Worm (Caenorhabditis elegans) whole organism, L4 larva: ENCODE measurements around the gene srlf-18.
"Not testable (repeated sequence)": the region's sequence is repeated elsewhere in the genome, so short reads cannot be mapped to it uniquely, and the experiment has no call there.

Source experiments
- D1046.2 ChIP-seq: fragments of 200-800 bp; sonication (Bioruptor generic); IDR thresholded peaks from 2 replicates; pipeline ENCODE4 v1.3.6; 2022; ENCODE audit warnings: missing genetic modification characterization, missing compliant biosample characterization
- F26F4.8 ChIP-seq: fragments of 200-800 bp; sonication (Bioruptor generic); conservative IDR thresholded peaks from 2 replicates; pipeline ENCODE4 v1.3.6; 2022; ENCODE audit warnings: missing genetic modification characterization, missing compliant biosample characterization
- F37D6.2 ChIP-seq: sonication (generic microtip); optimal IDR thresholded peaks from 2 replicates; lab custom pipeline; 2016; ENCODE audit warnings: mild to moderate bottlenecking, missing genetic modification characterization, missing compliant biosample characterization
- F49E8.2 ChIP-seq: sonication (generic microtip); optimal IDR thresholded peaks from 2 replicates; lab custom pipeline; 2016; ENCODE audit warnings: missing compliant biosample characterization, mild to moderate bottlenecking, missing genetic modification characterization, borderline replicate concordance
- T20F7.1 ChIP-seq: fragments of 200-800 bp; sonication (Bioruptor generic); optimal IDR thresholded peaks from 2 replicates; lab custom pipeline; 2018; ENCODE audit warnings: mild to moderate bottlenecking, missing genetic modification characterization, missing compliant biosample characterization
- T26A8.4 ChIP-seq: fragments of 200-800 bp; sonication (Bioruptor generic); IDR thresholded peaks from 2 replicates; pipeline ENCODE4 v1.3.6; 2022; ENCODE audit warnings: missing genetic modification characterization, missing compliant biosample characterization
- Y105C5A.15 ChIP-seq: fragments of 200-800 bp; sonication (Bioruptor generic); IDR thresholded peaks from 2 replicates; pipeline ENCODE4 v1.3.6; 2022; ENCODE audit warnings: missing genetic modification characterization, missing compliant biosample characterization
- Y5F2A.4 ChIP-seq: fragments of 200-800 bp; sonication (Bioruptor generic); optimal IDR thresholded peaks from 2 replicates; lab custom pipeline; 2018; ENCODE audit warnings: mild to moderate bottlenecking, missing genetic modification characterization, missing compliant biosample characterization
- ZK337.2 ChIP-seq: fragments of 200-800 bp; sonication (Bioruptor generic); IDR thresholded peaks from 2 replicates; pipeline ENCODE4 v1.3.6; 2022; ENCODE audit warnings: missing genetic modification reagents, missing genetic modification characterization, missing compliant biosample characterization
- ceh-20 ChIP-seq: fragments of 200-800 bp; sonication (Bioruptor generic); IDR thresholded peaks from 2 replicates; pipeline ENCODE4 v1.3.6; 2022; ENCODE audit warnings: missing genetic modification reagents, missing genetic modification characterization, missing compliant biosample characterization
- ceh-32 ChIP-seq: sonication (generic microtip); optimal IDR thresholded peaks from 2 replicates; lab custom pipeline; 2016; ENCODE audit warnings: mild to moderate bottlenecking, missing genetic modification characterization, missing compliant biosample characterization; ENCODE audit not compliant: poor library complexity
- ceh-44 ChIP-seq: fragments of 200-800 bp; sonication (Bioruptor generic); IDR thresholded peaks from 2 replicates; pipeline ENCODE4 v1.3.6; 2022; ENCODE audit warnings: missing genetic modification reagents, missing genetic modification characterization, missing compliant biosample characterization
- ces-1 ChIP-seq: fragments of 150-350 bp; sonication (generic microtip); optimal IDR thresholded peaks from 4 replicates; lab custom pipeline; 2014; ENCODE audit warnings: missing biosample characterization, missing genetic modification reagents, missing genetic modification characterization
- cey-2 ChIP-seq: sonication (generic microtip); optimal IDR thresholded peaks from 3 replicates; lab custom pipeline; 2017; ENCODE audit warnings: missing genetic modification characterization, mild to moderate bottlenecking, missing compliant biosample characterization, antibody characterized with exemption, borderline replicate concordance; ENCODE audit not compliant: insufficient read depth
- ctbp-1 ChIP-seq: fragments of 200-800 bp; sonication (Bioruptor generic); IDR thresholded peaks from 2 replicates; pipeline ENCODE4 v1.3.6; 2022; ENCODE audit warnings: missing genetic modification reagents, missing genetic modification characterization, missing compliant biosample characterization
- daf-16 ChIP-seq, 3 experiments: sonication (generic microtip); optimal IDR thresholded peaks; 2 replicates each; lab custom pipeline; 2016 to 2017; ENCODE audit warnings: missing genetic modification characterization in 3 of 3, missing genetic modification reagents in 3 of 3, mild to moderate bottlenecking in 2 of 3, missing compliant biosample characterization in 2 of 3, missing biosample characterization in 1 of 3, moderate library complexity in 1 of 3
- daf-19 ChIP-seq: fragments of 200-800 bp; sonication (Bioruptor generic); conservative IDR thresholded peaks from 2 replicates; pipeline ENCODE4 v1.3.6; 2022; ENCODE audit warnings: missing genetic modification characterization, missing compliant biosample characterization
- dmd-8 ChIP-seq: fragments of 200-800 bp; sonication (Bioruptor generic); IDR thresholded peaks from 2 replicates; pipeline ENCODE4 v1.3.6; 2022; ENCODE audit warnings: missing genetic modification characterization, missing compliant biosample characterization
- dve-1 ChIP-seq: sonication (generic microtip); optimal IDR thresholded peaks from 2 replicates; lab custom pipeline; 2017; ENCODE audit warnings: antibody characterized with exemption, mild to moderate bottlenecking, missing genetic modification characterization, missing compliant biosample characterization; ENCODE audit not compliant: insufficient read depth
- egl-43 ChIP-seq: fragments of 200-800 bp; sonication (Bioruptor generic); IDR thresholded peaks from 2 replicates; pipeline ENCODE4 v1.3.6; 2022; ENCODE audit warnings: missing genetic modification reagents, missing genetic modification characterization, missing compliant biosample characterization
- gei-8 ChIP-seq: fragments of 200-800 bp; sonication (Bioruptor generic); optimal IDR thresholded peaks from 2 replicates; lab custom pipeline; 2018; ENCODE audit warnings: mild to moderate bottlenecking, missing genetic modification characterization, missing compliant biosample characterization
- hif-1 ChIP-seq, 2 experiments: sonication (generic microtip); optimal IDR thresholded peaks; 2 replicates each; lab custom pipeline; 2016 to 2017; ENCODE audit warnings: missing compliant biosample characterization in 2 of 2, missing genetic modification characterization in 2 of 2, missing genetic modification reagents in 2 of 2, missing genotype in 2 of 2, mild to moderate bottlenecking in 1 of 2
- hmg-1.1 ChIP-seq: fragments of 200-800 bp; sonication (Bioruptor generic); IDR thresholded peaks from 2 replicates; pipeline ENCODE4 v1.3.6; 2022; ENCODE audit warnings: missing genetic modification reagents, missing genetic modification characterization, missing compliant biosample characterization
- jun-1 ChIP-seq: fragments of 150-350 bp; optimal IDR thresholded peaks from 2 replicates; lab custom pipeline; 2014; ENCODE audit warnings: missing biosample characterization, missing genetic modification reagents, missing genetic modification characterization
- lin-38 ChIP-seq: fragments of 200-800 bp; sonication (Bioruptor generic); IDR thresholded peaks from 2 replicates; pipeline ENCODE4 v1.3.6; 2022; ENCODE audit warnings: missing genetic modification reagents, missing genetic modification characterization, missing compliant biosample characterization
- lin-39 ChIP-seq: fragments of 150-350 bp; optimal IDR thresholded peaks from 2 replicates; lab custom pipeline; 2014; ENCODE audit warnings: missing biosample characterization, missing genetic modification reagents, missing genetic modification characterization
- lir-3 ChIP-seq: sonication (generic microtip); optimal IDR thresholded peaks from 2 replicates; lab custom pipeline; 2016; ENCODE audit warnings: mild to moderate bottlenecking, missing genetic modification characterization, missing compliant biosample characterization
- madf-5 ChIP-seq, 2 experiments: fragments of 200-800 bp; sonication (Bioruptor generic); IDR thresholded peaks; 2 replicates each; pipeline ENCODE4 v1.3.6; 2022; ENCODE audit warnings: missing compliant biosample characterization in 2 of 2, missing genetic modification characterization in 2 of 2
- madf-9 ChIP-seq: fragments of 200-800 bp; sonication (Bioruptor generic); conservative IDR thresholded peaks from 2 replicates; pipeline ENCODE4 v1.3.6; 2022; ENCODE audit warnings: missing genetic modification reagents, missing genetic modification characterization, missing compliant biosample characterization
- mdl-1 ChIP-seq, 2 experiments: fragments of 150-350 bp in 1 of 2; sonication (generic microtip) in 1 of 2; optimal IDR thresholded peaks; 2 replicates each; lab custom pipeline; 2014 to 2017; ENCODE audit warnings: missing biosample characterization in 2 of 2, missing genetic modification characterization in 2 of 2
- mdt-29 ChIP-seq: fragments of 200-800 bp; sonication (Bioruptor generic); IDR thresholded peaks from 2 replicates; pipeline ENCODE4 v1.3.6; 2022; ENCODE audit warnings: missing genetic modification reagents, missing genetic modification characterization, missing compliant biosample characterization
- mep-1 ChIP-seq: fragments of 150-350 bp; sonication (generic microtip); optimal IDR thresholded peaks from 3 replicates; lab custom pipeline; 2014; ENCODE audit warnings: missing biosample characterization, missing genetic modification characterization
- nhr-10 ChIP-seq: fragments of 150-350 bp; optimal IDR thresholded peaks from 2 replicates; lab custom pipeline; 2014; ENCODE audit warnings: missing biosample characterization, missing genetic modification characterization
- nhr-41 ChIP-seq: fragments of 200-800 bp; sonication (Bioruptor generic); IDR thresholded peaks from 2 replicates; pipeline ENCODE4 v1.3.6; 2022; ENCODE audit warnings: missing genetic modification reagents, missing genetic modification characterization, missing compliant biosample characterization
- rbr-2 ChIP-seq: sonication (generic microtip); optimal IDR thresholded peaks from 2 replicates; lab custom pipeline; 2016; ENCODE audit warnings: missing genotype, missing genetic modification characterization, missing compliant biosample characterization
- tag-97 ChIP-seq: fragments of 200-800 bp; sonication (Bioruptor generic); IDR thresholded peaks from 2 replicates; pipeline ENCODE4 v1.3.6; 2022; ENCODE audit warnings: missing genetic modification characterization, missing compliant biosample characterization
- tra-1 ChIP-seq: fragments of 200-800 bp; sonication (Bioruptor generic); IDR thresholded peaks from 2 replicates; pipeline ENCODE4 v1.3.6; 2022; ENCODE audit warnings: missing genetic modification reagents, missing genetic modification characterization, missing compliant biosample characterization
- unc-62 ChIP-seq, 3 experiments: fragments of 150-350 bp in 1 of 3; sonication (generic microtip); optimal IDR thresholded peaks in 2 of 3; peaks in 1 of 3; 1 replicate in 1 of 3; 2 replicates in 2 of 3; lab custom pipeline; 2014 to 2017; ENCODE audit warnings: missing biosample characterization in 3 of 3, missing genetic modification characterization in 3 of 3, missing genetic modification reagents in 3 of 3, missing genotype in 1 of 3
- vab-7 ChIP-seq: fragments of 200-800 bp; sonication (Bioruptor generic); IDR thresholded peaks from 2 replicates; pipeline ENCODE4 v1.3.6; 2022; ENCODE audit warnings: missing genetic modification reagents, missing genetic modification characterization, missing compliant biosample characterization
- zag-1 ChIP-seq: fragments of 150-350 bp; optimal IDR thresholded peaks from 2 replicates; lab custom pipeline; 2014; ENCODE audit warnings: missing biosample characterization, missing genetic modification characterization
- zfp-2 ChIP-seq: sonication (generic microtip); optimal IDR thresholded peaks from 2 replicates; lab custom pipeline; 2016; ENCODE audit warnings: mild to moderate bottlenecking, missing genetic modification characterization, missing compliant biosample characterization
- zfp-3 ChIP-seq: fragments of 200-800 bp; sonication (Bioruptor generic); conservative IDR thresholded peaks from 2 replicates; pipeline ENCODE4 v1.3.6; 2022; ENCODE audit warnings: missing genetic modification reagents, missing genetic modification characterization, missing compliant biosample characterization

Gene srlf-18

ce11 chrIV:11080823-11081285, 20.4 kb downstream of the srlf-18 start, which contains the start of gene atg-7 (continued):
- no peak for TF ChIP-seq D1046.2 (GFP tag; lab: Robert Waterston, UW)
- TF ChIP-seq ceh-44 (GFP tag; lab: Robert Waterston, UW), result no peak

ce11 chrIV:11078482-11078881, 22.8 kb downstream of the srlf-18 start, which contains the start of gene Y5F2A.4:
Gene Y5F2A.4 (minus strand): TSS chrIV:11078582.
- TF ChIP-seq nhr-41 (GFP tag; lab: Robert Waterston, UW) (no peak), mdt-29 (GFP tag; lab: Robert Waterston, UW) (no peak), hif-1 (tag; optimal IDR thresholded peaks at IDR 0.05; lab: Kevin White, UChicago) (no peak), daf-16 (GFP tag; optimal IDR thresholded peaks at IDR 0.05; lab: Kevin White, UChicago) (no peak), daf-16 (tag; optimal IDR thresholded peaks at IDR 0.05; lab: Kevin White, UChicago) (no peak), F49E8.2 (tag; lab: Kevin White, UChicago) (no peak)

ce11 chrIV:11070895-11071294, 30.4 kb downstream of the srlf-18 start:
- TF ChIP-seq zag-1 (tag; lab: Kevin White, UChicago), result peak; percentile 46
- peak in 1 of 2 experiments; percentile 96 for TF ChIP-seq unc-62 (GFP tag; optimal IDR thresholded peaks at IDR 0.05 in 1 of 2; lab: Kevin White, UChicago)
- not testable (repeated sequence) for TF ChIP-seq unc-62 (tag; optimal IDR thresholded peaks at IDR 0.05; lab: Kevin White, UChicago)
- TF ChIP-seq, all 104 proteins: peak for 2; not testable (repeated sequence) for 102

- peak; percentile 79 for TF ChIP-seq ceh-20 (GFP tag; lab: Robert Waterston, UW)
- no peak for TF ChIP-seq lir-3 (tag; lab: Kevin White, UChicago)
- TF ChIP-seq Y5F2A.4 (GFP tag; lab: Kevin White, UChicago), result no peak
- no peak for TF ChIP-seq madf-9
- no peak for TF ChIP-seq ctbp-1 (GFP tag; lab: Robert Waterston, UW)
- no peak for TF ChIP-seq daf-19
- TF ChIP-seq F37D6.2 (tag; lab: Kevin White, UChicago), result no peak
- TF ChIP-seq tag-97 (GFP tag; lab: Robert Waterston, UW), result no peak
- TF ChIP-seq ceh-32, result no peak
- no peak for TF ChIP-seq tra-1
- no peak for TF ChIP-seq lin-38 (GFP tag; lab: Robert Waterston, UW)
- no peak for TF ChIP-seq T20F7.1 (GFP tag; lab: Kevin White, UChicago)
- no peak for TF ChIP-seq madf-5 (GFP tag; IDR thresholded peaks at IDR 0.05; lab: Robert Waterston, UW)
- no peak for TF ChIP-seq mep-1 (tag; lab: Kevin White, UChicago)
- TF ChIP-seq dmd-8 (GFP tag; lab: Robert Waterston, UW), result no peak
- TF ChIP-seq F26F4.8 (GFP tag; lab: Robert Waterston, UW), result no peak
- TF ChIP-seq unc-62 (GFP tag; optimal IDR thresholded peaks at IDR 0.05 in 1 of 2; lab: Kevin White, UChicago), result peak in 1 of 2 experiments; percentile 100
- no peak for TF ChIP-seq unc-62 (tag; optimal IDR thresholded peaks at IDR 0.05; lab: Kevin White, UChicago)
- TF ChIP-seq lin-39 (tag; lab: Kevin White, UChicago), result no peak
- TF ChIP-seq mdl-1 (tag; optimal IDR thresholded peaks at IDR 0.05; lab: Kevin White, UChicago), result no peak
- TF ChIP-seq ces-1 (GFP tag; lab: Kevin White, UChicago), result no peak
- TF ChIP-seq hif-1 (tag; optimal IDR thresholded peaks at IDR 0.05; lab: Kevin White, UChicago), result no peak
- TF ChIP-seq zfp-3 (GFP tag; lab: Robert Waterston, UW), result no peak
- TF ChIP-seq jun-1, result no peak
- TF ChIP-seq zag-1 (tag; lab: Kevin White, UChicago), result no peak
- no peak for TF ChIP-seq cey-2 (tag; lab: Kevin White, UChicago)
- no peak for TF ChIP-seq rbr-2 (tag; lab: Kevin White, UChicago)
- TF ChIP-seq vab-7 (GFP tag; lab: Robert Waterston, UW), result no peak
- no peak for TF ChIP-seq nhr-10
- no peak for TF ChIP-seq T26A8.4
- no peak for TF ChIP-seq zfp-2
- no peak for TF ChIP-seq ZK337.2 (GFP tag; lab: Robert Waterston, UW)
- TF ChIP-seq hmg-1.1 (GFP tag; lab: Robert Waterston, UW), result no peak
- TF ChIP-seq Y105C5A.15 (GFP tag; lab: Robert Waterston, UW), result no peak
- no peak for TF ChIP-seq gei-8 (GFP tag; lab: Kevin White, UChicago)
- no peak for TF ChIP-seq egl-43 (GFP tag; lab: Robert Waterston, UW)
- TF ChIP-seq dve-1 (tag; lab: Kevin White, UChicago), result no peak
These were observed 33.0 kb downstream of the srlf-18 start for ce11 chrIV:11068314-11068713.
